Worm (Caenorhabditis elegans) whole organism, midembryonic: ENCODE results near the gene C27D6.11.

Experiments used
- T22C8.4 ChIP-seq: fragments of 200-800 bp; sonication (Bioruptor generic); IDR thresholded peaks from 2 replicates; pipeline ENCODE4 v1.3.6; 2022; ENCODE audit warnings: missing genetic modification characterization, missing compliant biosample characterization
- cog-1 ChIP-seq: sonication (generic microtip); optimal IDR thresholded peaks from 2 replicates; lab custom pipeline; 2016; ENCODE audit warnings: missing genetic modification characterization, missing compliant biosample characterization
- flt-1 ChIP-seq: fragments of 200-800 bp; sonication (Bioruptor generic); IDR thresholded peaks from 2 replicates; pipeline ENCODE4 v1.3.6; 2022; ENCODE audit warnings: missing genetic modification characterization, missing compliant biosample characterization
- klf-2 ChIP-seq: fragments of 200-800 bp; sonication (Bioruptor generic); conservative IDR thresholded peaks from 2 replicates; pipeline ENCODE4 v1.3.6; 2022; ENCODE audit warnings: missing genetic modification reagents, missing genetic modification characterization, missing compliant biosample characterization
- med-1 ChIP-seq: sonication (generic microtip); optimal IDR thresholded peaks from 2 replicates; lab custom pipeline; 2017; ENCODE audit warnings: missing genetic modification characterization, mild to moderate bottlenecking, missing compliant biosample characterization, antibody characterized with exemption, missing genetic modification reagents; ENCODE audit not compliant: insufficient read depth
- ref-1 ChIP-seq: fragments of 200-800 bp; sonication (Bioruptor generic); conservative IDR thresholded peaks from 2 replicates; pipeline ENCODE4 v1.3.6; 2022; ENCODE audit warnings: missing genetic modification reagents, missing genetic modification characterization, missing compliant biosample characterization
- tab-1 ChIP-seq: fragments of 200-800 bp; sonication (Bioruptor generic); IDR thresholded peaks from 2 replicates; pipeline ENCODE4 v1.3.6; 2022; ENCODE audit warnings: missing genetic modification characterization, missing compliant biosample characterization
- ztf-23 ChIP-seq: fragments of 200-800 bp; sonication (Bioruptor generic); IDR thresholded peaks from 2 replicates; pipeline ENCODE4 v1.3.6; 2022; ENCODE audit warnings: missing genetic modification reagents, missing genetic modification characterization, missing compliant biosample characterization
- ztf-29 ChIP-seq: fragments of 200-800 bp; sonication (Bioruptor generic); IDR thresholded peaks from 2 replicates; pipeline ENCODE4 v1.3.6; 2022; ENCODE audit warnings: missing genetic modification reagents, missing genetic modification characterization, missing compliant biosample characterization

Gene C27D6.11

DNA sequence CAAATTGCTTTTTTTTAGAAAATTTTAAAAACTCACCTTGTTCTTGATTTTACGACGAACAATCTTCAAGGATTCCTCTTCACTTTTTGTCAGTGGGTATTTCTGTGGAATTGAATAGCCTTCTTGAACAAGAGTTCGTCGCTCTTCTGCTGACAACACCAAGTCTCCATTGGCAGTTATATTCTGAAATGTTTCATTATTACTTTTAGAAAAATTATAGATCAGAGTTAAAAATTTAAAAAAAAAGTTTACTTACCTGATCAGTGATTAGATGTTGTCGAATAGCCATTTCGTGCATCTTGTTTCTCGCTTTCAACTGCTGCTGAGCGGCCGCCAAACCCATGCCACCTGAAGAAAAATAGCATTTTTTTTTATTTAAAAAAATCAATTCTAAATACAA, 19.3 kb upstream of the C27D6.11 start:
- TF ChIP-seq T22C8.4 (GFP tag; lab: Robert Waterston, UW): no peak

DNA sequence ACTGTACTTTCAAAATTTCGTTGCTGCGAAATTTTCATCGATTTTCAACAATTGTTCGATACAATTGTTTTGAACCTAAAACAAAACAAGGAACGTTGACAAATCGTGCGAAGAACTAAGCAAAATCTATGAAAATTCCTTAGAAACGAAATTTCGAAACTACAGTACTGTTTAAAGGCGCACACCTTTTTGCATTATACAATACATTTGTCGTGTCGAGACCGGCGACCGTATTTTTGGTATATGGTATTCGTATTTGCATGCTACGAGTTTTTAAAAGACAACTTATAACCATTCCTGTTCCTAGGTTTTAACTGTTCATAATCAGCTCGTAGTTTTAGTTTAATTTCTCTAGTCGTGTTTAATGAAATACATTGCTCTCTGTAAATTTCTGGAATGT, 17.6 kb upstream of the C27D6.11 start:
- TF ChIP-seq flt-1 (GFP tag; lab: Robert Waterston, UW): no peak
- TF ChIP-seq klf-2 (GFP tag; lab: Robert Waterston, UW): no peak
- no peak for TF ChIP-seq tab-1 (GFP tag; lab: Robert Waterston, UW)
- TF ChIP-seq T22C8.4 (GFP tag; lab: Robert Waterston, UW): no peak
- TF ChIP-seq med-1 (GFP tag; lab: Kevin White, UChicago): no peak
- TF ChIP-seq ref-1 (GFP tag; lab: Robert Waterston, UW): no peak
- no peak for TF ChIP-seq ztf-23 (GFP tag; lab: Robert Waterston, UW)
- no peak for TF ChIP-seq ztf-29
- TF ChIP-seq cog-1 (tag; lab: Kevin White, UChicago): no peak

DNA sequence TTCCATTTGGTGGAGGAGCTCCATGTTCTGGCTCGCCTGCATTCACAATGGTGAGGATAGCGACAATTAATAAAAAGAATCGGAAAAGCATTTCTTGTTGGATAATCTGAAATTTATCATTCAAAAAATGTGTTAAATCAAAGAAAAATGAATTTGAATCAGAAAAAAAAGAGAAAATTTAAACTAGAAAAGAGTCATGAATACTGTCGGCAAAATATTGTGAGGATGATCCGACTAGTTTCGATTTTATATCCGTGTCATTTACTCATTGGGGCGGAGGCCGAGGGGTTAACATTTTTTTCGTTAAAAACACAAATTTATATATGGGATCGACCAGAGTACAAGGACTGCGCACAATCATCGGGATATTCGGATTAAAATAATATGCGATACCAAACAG, 16.9 kb upstream of the C27D6.11 start, which contains the start of gene C27D6.12:
Gene C27D6.12 (minus strand): TSS at position 101 of the 400 bp plus-strand sequence.
- TF ChIP-seq ref-1 (GFP tag; lab: Robert Waterston, UW): no peak
- no peak for TF ChIP-seq T22C8.4 (GFP tag; lab: Robert Waterston, UW)
- no peak for TF ChIP-seq tab-1 (GFP tag; lab: Robert Waterston, UW)
- no peak for TF ChIP-seq flt-1 (GFP tag; lab: Robert Waterston, UW)
- TF ChIP-seq ztf-23 (GFP tag; lab: Robert Waterston, UW): no peak
- no peak for TF ChIP-seq ztf-29
- no peak for TF ChIP-seq med-1 (GFP tag; lab: Kevin White, UChicago)
- TF ChIP-seq cog-1 (tag; lab: Kevin White, UChicago): no peak
- TF ChIP-seq klf-2 (GFP tag; lab: Robert Waterston, UW): no peak

DNA sequence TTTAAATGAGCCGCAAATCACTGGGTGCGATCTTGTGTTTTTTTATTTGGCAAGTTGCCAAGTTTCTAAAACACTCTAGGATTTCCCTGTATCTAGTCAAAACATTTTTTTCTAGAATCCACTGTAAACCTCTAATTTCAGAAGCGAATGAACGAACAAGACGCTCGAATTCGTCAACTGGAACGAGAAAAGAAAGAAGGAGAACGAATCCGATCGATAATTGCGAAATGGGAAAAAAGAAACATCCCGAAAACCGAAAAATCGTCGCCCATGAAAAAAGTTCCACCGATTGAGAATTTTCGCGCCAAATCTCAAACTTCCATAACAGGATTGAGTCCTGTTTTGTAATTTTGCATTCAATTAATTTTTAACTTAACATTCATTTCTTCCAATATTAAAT, 15.9 kb upstream of the C27D6.11 start:
- TF ChIP-seq ztf-29 (no peak), klf-2 (GFP tag; lab: Robert Waterston, UW) (no peak), ref-1 (GFP tag; lab: Robert Waterston, UW) (no peak), med-1 (GFP tag; lab: Kevin White, UChicago) (no peak), ztf-23 (GFP tag; lab: Robert Waterston, UW) (no peak), cog-1 (tag; lab: Kevin White, UChicago) (no peak), tab-1 (GFP tag; lab: Robert Waterston, UW) (no peak), flt-1 (GFP tag; lab: Robert Waterston, UW) (no peak), T22C8.4 (GFP tag; lab: Robert Waterston, UW) (no peak)

DNA sequence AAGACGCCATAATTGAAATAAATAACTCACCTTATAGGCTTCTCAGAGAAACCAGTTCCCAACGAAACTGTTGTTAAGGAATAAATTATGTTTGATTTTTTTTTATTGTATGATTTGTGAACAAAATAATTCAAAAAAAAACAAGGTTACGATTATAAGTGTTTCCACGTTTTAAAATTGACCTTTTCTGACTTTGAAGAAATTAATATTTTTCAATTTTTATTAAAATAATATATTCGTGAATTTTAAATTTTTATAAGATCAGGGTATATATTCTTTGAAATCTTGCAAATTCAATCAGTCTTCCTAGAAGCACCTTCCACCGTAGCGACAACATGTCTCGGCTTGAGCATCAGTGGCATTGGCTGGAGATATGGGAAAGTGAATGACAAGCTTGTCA, 13.4 kb upstream of the C27D6.11 start, which contains the start of gene C27D6.3:
Gene C27D6.3 (minus strand): TSS at position 101 of the 400 bp plus-strand sequence.
- TF ChIP-seq ref-1 (GFP tag; lab: Robert Waterston, UW) (no peak), ztf-23 (GFP tag; lab: Robert Waterston, UW) (no peak), ztf-29 (no peak), tab-1 (GFP tag; lab: Robert Waterston, UW) (no peak), klf-2 (GFP tag; lab: Robert Waterston, UW) (no peak), flt-1 (GFP tag; lab: Robert Waterston, UW) (no peak), T22C8.4 (GFP tag; lab: Robert Waterston, UW) (no peak), med-1 (GFP tag; lab: Kevin White, UChicago) (no peak), cog-1 (tag; lab: Kevin White, UChicago) (no peak)

DNA sequence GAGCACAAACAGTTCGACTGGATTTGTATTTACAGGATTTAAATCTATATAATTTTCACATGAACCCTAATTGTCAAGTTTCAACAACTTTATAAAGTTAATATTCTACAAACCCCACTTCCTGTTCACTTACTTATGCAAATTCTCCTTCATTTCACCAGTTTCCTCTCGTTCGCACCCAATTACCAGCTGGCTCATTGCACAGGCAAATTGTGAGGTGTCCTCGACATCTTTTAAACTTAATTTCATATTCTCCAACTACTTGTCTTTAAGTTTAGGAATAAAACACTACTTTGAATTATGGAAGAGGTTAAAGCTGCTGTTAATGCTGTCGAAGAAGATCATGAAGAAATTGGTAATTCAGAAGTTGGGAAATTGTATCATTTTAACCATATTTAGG, 11.4 kb upstream of the C27D6.11 start, which contains the start of gene C27D6.1:
Gene C27D6.1 (plus strand): TSS at position 301 of the 400 bp plus-strand sequence.
- no peak for TF ChIP-seq klf-2 (GFP tag; lab: Robert Waterston, UW)
- TF ChIP-seq ztf-23 (GFP tag; lab: Robert Waterston, UW): no peak
- TF ChIP-seq ztf-29: no peak
- TF ChIP-seq med-1 (GFP tag; lab: Kevin White, UChicago): no peak
- TF ChIP-seq tab-1 (GFP tag; lab: Robert Waterston, UW): no peak
- no peak for TF ChIP-seq T22C8.4 (GFP tag; lab: Robert Waterston, UW)

DNA sequence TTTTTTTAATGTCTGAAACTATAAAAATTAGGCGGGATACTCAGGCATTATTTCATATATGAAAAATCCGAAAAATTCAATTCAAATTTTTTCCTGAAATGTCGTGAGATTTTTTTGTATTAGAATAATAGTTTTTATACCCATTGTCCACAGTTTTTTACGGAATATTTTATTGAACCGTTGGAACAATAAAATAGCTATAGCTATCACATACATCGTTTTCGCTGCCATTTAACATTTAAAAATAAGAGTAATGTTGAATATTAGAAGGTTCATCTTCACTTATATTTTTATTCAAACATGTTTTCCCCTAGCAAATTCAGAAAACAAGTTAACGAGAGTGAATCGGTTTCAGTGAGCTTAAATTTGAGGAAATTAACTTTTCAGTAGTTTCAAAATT, 10.6 kb upstream of the C27D6.11 start, which contains the start of gene C27D6.15:
Gene C27D6.15 (plus strand): TSS at position 301 of the 400 bp plus-strand sequence.
- TF ChIP-seq klf-2 (GFP tag; lab: Robert Waterston, UW) (no peak), ztf-23 (GFP tag; lab: Robert Waterston, UW) (no peak), med-1 (GFP tag; lab: Kevin White, UChicago) (no peak), tab-1 (GFP tag; lab: Robert Waterston, UW) (no peak), ref-1 (GFP tag; lab: Robert Waterston, UW) (no peak), T22C8.4 (GFP tag; lab: Robert Waterston, UW) (no peak), flt-1 (GFP tag; lab: Robert Waterston, UW) (no peak), cog-1 (tag; lab: Kevin White, UChicago) (no peak), ztf-29 (no peak)

DNA sequence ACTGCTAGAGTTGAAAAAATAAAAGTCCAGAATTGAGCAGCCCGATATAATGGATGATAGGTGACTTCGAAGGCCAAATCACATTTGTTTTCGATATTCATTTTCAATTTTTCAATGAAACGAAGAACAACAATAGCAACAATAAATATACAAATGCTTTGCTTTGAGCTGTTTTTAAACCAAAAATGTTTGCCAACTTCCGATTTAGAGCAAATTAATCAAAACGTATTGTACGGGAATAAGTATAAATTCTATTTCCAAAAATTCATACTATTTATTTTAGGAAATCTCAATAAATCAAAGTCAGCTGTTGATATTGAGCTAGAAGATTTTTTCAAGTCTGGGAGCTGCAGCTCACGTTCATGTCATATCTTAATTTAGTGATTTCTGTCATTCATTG, 9.9 kb upstream of the C27D6.11 start, which contains the start of gene srb-1:
Gene srb-1 (minus strand): TSS at position 101 of the 400 bp plus-strand sequence.
- TF ChIP-seq tab-1 (GFP tag; lab: Robert Waterston, UW) (no peak), ref-1 (GFP tag; lab: Robert Waterston, UW) (no peak), klf-2 (GFP tag; lab: Robert Waterston, UW) (no peak), med-1 (GFP tag; lab: Kevin White, UChicago) (no peak), flt-1 (GFP tag; lab: Robert Waterston, UW) (no peak), ztf-23 (GFP tag; lab: Robert Waterston, UW) (no peak), ztf-29 (no peak), T22C8.4 (GFP tag; lab: Robert Waterston, UW) (no peak), cog-1 (tag; lab: Kevin White, UChicago) (no peak)

DNA sequence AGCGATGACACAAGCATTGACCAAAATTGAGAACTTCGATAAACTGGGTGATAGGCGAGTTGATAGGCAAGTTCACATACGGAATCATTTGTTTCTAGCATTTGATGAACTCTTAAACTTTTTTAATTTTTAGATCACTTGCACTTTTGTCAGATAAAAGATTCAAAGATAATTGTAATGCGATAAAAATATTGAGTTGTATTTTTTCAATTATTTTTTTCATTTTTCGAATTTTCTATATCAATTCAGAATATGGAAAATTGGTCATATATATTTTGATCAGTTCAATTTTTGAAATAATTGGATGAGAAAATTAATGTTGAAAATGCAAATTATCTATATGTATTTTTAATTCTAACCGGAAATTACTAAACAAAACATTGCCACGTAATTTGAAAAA, 5.7 kb upstream of the C27D6.11 start, which contains the start of gene srb-3:
Gene srb-3 (minus strand): TSS at position 101 of the 400 bp plus-strand sequence.
- TF ChIP-seq med-1 (GFP tag; lab: Kevin White, UChicago): no peak
- TF ChIP-seq T22C8.4 (GFP tag; lab: Robert Waterston, UW): no peak
- TF ChIP-seq klf-2 (GFP tag; lab: Robert Waterston, UW): no peak
- no peak for TF ChIP-seq ref-1 (GFP tag; lab: Robert Waterston, UW)
- no peak for TF ChIP-seq flt-1 (GFP tag; lab: Robert Waterston, UW)
- no peak for TF ChIP-seq cog-1 (tag; lab: Kevin White, UChicago)
- TF ChIP-seq tab-1 (GFP tag; lab: Robert Waterston, UW): no peak
